Worm (Caenorhabditis elegans) whole organism, L2 larva: ENCODE measurements around the gene arp-11.
A peak's percentile ranks its signal among the peaks of the same experiment; 100 is the strongest.

ENCODE experiments used
- C34F6.9 ChIP-seq: fragments of 150-350 bp; optimal IDR thresholded peaks from 2 replicates; lab custom pipeline; 2014; ENCODE audit warnings: missing biosample characterization, missing genetic modification characterization
- F13H6.1 ChIP-seq: sonication (generic microtip); optimal IDR thresholded peaks from 2 replicates; lab custom pipeline; 2016; ENCODE audit warnings: missing genetic modification characterization, missing compliant biosample characterization
- Y55F3AM.14 ChIP-seq: fragments of 200-800 bp; sonication (Bioruptor generic); optimal IDR thresholded peaks from 2 replicates; lab custom pipeline; 2018; ENCODE audit warnings: mild to moderate bottlenecking, missing genetic modification characterization, missing compliant biosample characterization
- ZK546.5 ChIP-seq: sonication (generic microtip); optimal IDR thresholded peaks from 2 replicates; lab custom pipeline; 2017; ENCODE audit warnings: missing biosample characterization, missing genetic modification characterization
- alr-1 ChIP-seq: fragments of 150-350 bp; optimal IDR thresholded peaks from 2 replicates; lab custom pipeline; 2014; ENCODE audit warnings: missing biosample characterization, missing genetic modification characterization
- aly-2 ChIP-seq: fragments of 150-350 bp; optimal IDR thresholded peaks from 2 replicates; lab custom pipeline; 2014; ENCODE audit warnings: missing biosample characterization, missing genetic modification characterization
- ama-1 ChIP-seq: fragments of 150-350 bp; optimal IDR thresholded peaks from 2 replicates; lab custom pipeline; 2018; ENCODE audit warnings: inconsistent platforms
- blmp-1 ChIP-seq: sonication (generic microtip); optimal IDR thresholded peaks from 2 replicates; lab custom pipeline; 2017; ENCODE audit warnings: missing genetic modification characterization, mild to moderate bottlenecking, missing compliant biosample characterization, antibody characterized with exemption, moderate library complexity; ENCODE audit not compliant: insufficient read depth
- ceh-16 ChIP-seq: fragments of 150-350 bp; optimal IDR thresholded peaks from 2 replicates; lab custom pipeline; 2014; ENCODE audit warnings: missing biosample characterization, missing genetic modification characterization
- crh-2 ChIP-seq: sonication (generic microtip); optimal IDR thresholded peaks from 2 replicates; lab custom pipeline; 2017; ENCODE audit warnings: missing biosample characterization, missing genetic modification characterization
- dmd-4 ChIP-seq: sonication (generic microtip); optimal IDR thresholded peaks from 2 replicates; lab custom pipeline; 2017; ENCODE audit warnings: missing biosample characterization, missing genetic modification characterization
- egl-27 ChIP-seq: sonication (generic microtip); optimal IDR thresholded peaks from 3 replicates; lab custom pipeline; 2017; ENCODE audit warnings: missing biosample characterization, missing genetic modification reagents, missing genetic modification characterization
- elt-1 ChIP-seq: fragments of 150-350 bp; optimal IDR thresholded peaks from 2 replicates; lab custom pipeline; 2014; ENCODE audit warnings: missing biosample characterization, missing genetic modification characterization
- elt-3 ChIP-seq: sonication (generic microtip); optimal IDR thresholded peaks from 2 replicates; lab custom pipeline; 2017; ENCODE audit warnings: missing biosample characterization, missing genetic modification characterization
- lin-13 ChIP-seq: fragments of 150-350 bp; optimal IDR thresholded peaks from 2 replicates; lab custom pipeline; 2014; ENCODE audit warnings: missing biosample characterization, missing genetic modification reagents, missing genetic modification characterization
- lsy-2 ChIP-seq, 2 experiments: fragments of 150-350 bp in 1 of 2; sonication (generic microtip) in 1 of 2; optimal IDR thresholded peaks; 2 replicates each; lab custom pipeline; 2014 to 2017; ENCODE audit warnings: missing biosample characterization in 2 of 2, missing genetic modification characterization in 2 of 2
- mab-5 ChIP-seq: fragments of 150-350 bp; optimal IDR thresholded peaks from 2 replicates; lab custom pipeline; 2014; ENCODE audit warnings: missing biosample characterization, missing genetic modification characterization
- mbf-1 ChIP-seq: sonication (generic microtip); optimal IDR thresholded peaks from 2 replicates; lab custom pipeline; 2017; ENCODE audit warnings: missing biosample characterization, missing genetic modification characterization
- nhr-10 ChIP-seq: sonication (generic microtip); optimal IDR thresholded peaks from 2 replicates; lab custom pipeline; 2017; ENCODE audit warnings: missing biosample characterization, missing genetic modification characterization
- nhr-11 ChIP-seq: fragments of 150-350 bp; optimal IDR thresholded peaks from 2 replicates; lab custom pipeline; 2014; ENCODE audit warnings: missing biosample characterization, missing genetic modification characterization
- nhr-12 ChIP-seq: fragments of 150-350 bp; optimal IDR thresholded peaks from 2 replicates; lab custom pipeline; 2014; ENCODE audit warnings: missing biosample characterization, missing genetic modification characterization
- nhr-129 ChIP-seq: fragments of 150-350 bp; optimal IDR thresholded peaks from 2 replicates; lab custom pipeline; 2014; ENCODE audit warnings: missing biosample characterization, missing genetic modification characterization
- nhr-237 ChIP-seq: fragments of 150-350 bp; optimal IDR thresholded peaks from 2 replicates; lab custom pipeline; 2014; ENCODE audit warnings: missing biosample characterization, missing genetic modification characterization
- nhr-25 ChIP-seq: fragments of 150-350 bp; sonication (generic microtip); optimal IDR thresholded peaks from 3 replicates; lab custom pipeline; 2014; ENCODE audit warnings: missing biosample characterization, missing genetic modification characterization
- nhr-6 ChIP-seq: fragments of 150-350 bp; optimal IDR thresholded peaks from 2 replicates; lab custom pipeline; 2014; ENCODE audit warnings: missing biosample characterization, missing genetic modification characterization
- nhr-77 ChIP-seq: fragments of 150-350 bp; optimal IDR thresholded peaks from 2 replicates; lab custom pipeline; 2014; ENCODE audit warnings: missing biosample characterization, missing genetic modification characterization
- peb-1 ChIP-seq: fragments of 150-350 bp; optimal IDR thresholded peaks from 2 replicates; lab custom pipeline; 2014; ENCODE audit warnings: missing biosample characterization, missing genetic modification characterization
- sem-4 ChIP-seq: fragments of 150-350 bp; optimal IDR thresholded peaks from 2 replicates; lab custom pipeline; 2014; ENCODE audit warnings: missing biosample characterization, missing genetic modification reagents, missing genetic modification characterization
- sma-3 ChIP-seq: sonication (generic microtip); optimal IDR thresholded peaks from 2 replicates; lab custom pipeline; 2016; ENCODE audit warnings: missing genetic modification reagents, missing genetic modification characterization, missing compliant biosample characterization
- sma-9 ChIP-seq, 2 experiments: fragments of 150-350 bp in 1 of 2; sonication (generic microtip) in 1 of 2; optimal IDR thresholded peaks; 2 replicates each; lab custom pipeline; 2014 to 2016; ENCODE audit warnings: missing genetic modification characterization in 2 of 2, mild to moderate bottlenecking in 1 of 2, missing biosample characterization in 1 of 2, missing compliant biosample characterization in 1 of 2, missing genetic modification reagents in 1 of 2, moderate library complexity in 1 of 2
- unc-39 ChIP-seq: fragments of 150-350 bp; optimal IDR thresholded peaks from 2 replicates; lab custom pipeline; 2014; ENCODE audit warnings: missing biosample characterization, missing genetic modification characterization
- unc-55 ChIP-seq: fragments of 150-350 bp; sonication (generic microtip); optimal IDR thresholded peaks from 3 replicates; lab custom pipeline; 2014; ENCODE audit warnings: missing biosample characterization, missing genetic modification reagents, missing genetic modification characterization
- zag-1 ChIP-seq: fragments of 150-350 bp; optimal IDR thresholded peaks from 2 replicates; lab custom pipeline; 2014; ENCODE audit warnings: missing biosample characterization, missing genetic modification characterization
- ztf-1 ChIP-seq: fragments of 200-800 bp; sonication (Bioruptor generic); conservative IDR thresholded peaks from 2 replicates; pipeline ENCODE4 v1.3.6; 2022; ENCODE audit warnings: missing genetic modification characterization, missing compliant biosample characterization
- ztf-11 ChIP-seq: sonication (generic microtip); optimal IDR thresholded peaks from 2 replicates; lab custom pipeline; 2017; ENCODE audit warnings: missing biosample characterization, missing genetic modification characterization
- ztf-4 ChIP-seq: fragments of 150-350 bp; optimal IDR thresholded peaks from 2 replicates; lab custom pipeline; 2014; ENCODE audit warnings: missing biosample characterization, missing genetic modification characterization

arp-11 gene

DNA sequence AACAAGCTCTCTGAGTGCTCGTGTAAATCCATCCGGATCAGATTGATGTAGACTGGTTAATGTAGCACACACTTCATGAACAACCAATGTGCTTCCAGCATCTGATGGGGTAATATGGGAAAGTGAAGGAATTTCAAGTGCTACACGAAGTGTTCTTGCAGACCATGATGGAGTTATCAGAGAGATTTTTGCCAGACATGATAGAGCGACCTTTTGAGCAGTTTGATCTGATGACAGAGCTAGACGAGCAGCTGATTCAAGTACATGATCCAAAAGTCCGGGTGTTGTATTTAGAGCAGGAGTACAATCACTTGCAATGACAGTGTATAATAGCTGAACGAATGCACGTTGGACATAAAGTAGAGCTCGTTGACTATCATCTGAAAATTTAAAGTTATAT, 15.8 kb upstream of the arp-11 start:
- no peak for TF ChIP-seq elt-3 (tag; lab: Kevin White, UChicago)
- TF ChIP-seq nhr-12 (tag; lab: Kevin White, UChicago), result no peak
- TF ChIP-seq, all 48 proteins: peak for 0

DNA sequence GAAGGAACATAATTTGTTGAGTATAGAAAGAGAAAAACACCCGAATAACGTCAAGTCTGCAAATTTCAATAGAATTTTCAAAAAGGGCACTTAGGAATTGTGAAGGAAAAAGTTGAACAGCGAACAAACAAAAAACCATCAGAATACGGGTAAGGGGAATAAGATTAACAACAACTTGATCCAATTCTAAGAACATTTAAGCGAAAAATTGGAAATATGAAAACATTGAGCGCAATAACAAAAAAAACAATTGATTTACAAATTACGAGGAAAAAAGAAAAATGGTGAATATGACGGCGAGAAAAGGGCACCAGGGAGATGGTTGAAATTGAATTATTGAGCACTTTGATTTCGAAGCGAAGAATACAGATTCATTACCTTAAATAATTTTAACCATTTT, 14.8 kb upstream of the arp-11 start:
- TF ChIP-seq blmp-1 (tag; lab: Kevin White, UChicago) (no peak), ZK546.5 (no peak), ceh-16 (tag; lab: Kevin White, UChicago) (no peak), nhr-237 (no peak), unc-39 (tag; lab: Kevin White, UChicago) (no peak), aly-2 (tag; lab: Kevin White, UChicago) (no peak), ztf-4 (tag; lab: Kevin White, UChicago) (no peak), alr-1 (no peak), zag-1 (no peak), lsy-2 (tag; optimal IDR thresholded peaks at IDR 0.05; lab: Kevin White, UChicago) (no peak), ztf-1 (no peak)

DNA sequence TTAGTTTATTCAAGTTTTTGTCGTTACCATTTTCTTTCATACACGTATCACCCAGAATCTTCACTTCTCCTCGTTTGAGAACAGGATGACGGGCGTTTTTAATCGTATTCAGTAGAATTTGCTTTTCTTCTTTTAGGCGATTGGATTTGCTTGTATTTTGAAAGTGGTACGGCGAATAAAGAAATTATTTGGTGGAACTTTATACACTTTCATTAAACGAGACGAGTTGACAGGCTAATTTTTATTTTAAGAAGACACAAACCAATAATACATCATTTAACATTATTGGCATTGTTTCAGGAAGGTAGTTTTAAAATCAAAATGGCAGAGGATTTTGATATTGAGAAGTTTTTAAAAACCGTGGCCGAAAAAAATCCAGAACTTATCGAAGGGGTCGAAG, 12.9 kb upstream of the arp-11 start, which contains the start of gene C49H3.4:
Gene C49H3.4, plus strand, starts transcription at position 301 of the 400 bp plus-strand sequence.
- TF ChIP-seq mab-5 (tag; lab: Kevin White, UChicago) (no peak), ztf-4 (tag; lab: Kevin White, UChicago) (no peak), lsy-2 (tag; optimal IDR thresholded peaks at IDR 0.05; lab: Kevin White, UChicago) (no peak), alr-1 (no peak), mbf-1 (no peak), nhr-6 (tag; lab: Kevin White, UChicago) (no peak), nhr-237 (no peak), sma-9 (GFP tag; optimal IDR thresholded peaks at IDR 0.05; lab: Kevin White, UChicago) (no peak), sma-9 (tag; optimal IDR thresholded peaks at IDR 0.05; lab: Kevin White, UChicago) (no peak), nhr-77 (tag; lab: Kevin White, UChicago) (no peak), zag-1 (no peak), sma-3 (GFP tag; lab: Kevin White, UChicago) (no peak)

DNA sequence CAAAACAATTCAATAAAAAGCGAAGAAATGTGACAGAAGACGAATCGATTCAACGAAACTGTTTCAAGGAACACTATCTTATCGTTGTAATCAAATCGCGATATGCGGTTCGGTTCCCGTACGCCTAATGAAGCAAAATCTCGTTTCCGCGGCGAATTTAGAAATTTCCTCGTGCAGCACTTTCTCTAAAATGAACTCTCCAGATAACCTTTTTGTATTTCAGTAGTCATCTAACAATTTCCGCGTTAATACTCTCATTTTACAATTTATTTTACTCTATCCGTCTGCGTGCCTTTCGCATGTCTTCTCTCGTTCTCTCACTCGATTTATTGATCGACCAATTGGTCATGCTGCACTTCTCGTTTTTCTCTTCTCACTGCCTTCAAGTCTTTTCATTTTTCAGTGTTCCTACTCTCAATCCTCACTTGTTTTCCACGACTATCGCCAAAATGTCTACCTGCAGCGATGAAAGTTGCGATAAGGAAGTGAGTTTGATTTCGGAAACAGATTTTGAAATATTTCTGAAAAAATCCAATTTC, 8.2 kb upstream of the arp-11 start, which contains the start of the genes npp-27 and ntl-4:
Gene npp-27, minus strand, starts transcription at position 51 of the 539 bp plus-strand sequence.
Gene ntl-4, plus strand, starts transcription at position 379 of the 539 bp plus-strand sequence.
- TF ChIP-seq mbf-1, result no peak
- TF ChIP-seq C34F6.9 (tag; lab: Kevin White, UChicago), result peak; percentile 72
- TF ChIP-seq F13H6.1 (tag; lab: Kevin White, UChicago), result peak; percentile 13
- TF ChIP-seq lin-13 (GFP tag; lab: Kevin White, UChicago), result peak; percentile 22
- TF ChIP-seq sma-9 (GFP tag; optimal IDR thresholded peaks at IDR 0.05; lab: Kevin White, UChicago), result peak; percentile 26
- no peak for TF ChIP-seq sma-9 (tag; optimal IDR thresholded peaks at IDR 0.05; lab: Kevin White, UChicago)
- no peak for TF ChIP-seq peb-1
- TF ChIP-seq unc-39 (tag; lab: Kevin White, UChicago), result no peak
- no peak for TF ChIP-seq elt-1 (tag; lab: Kevin White, UChicago)
- no peak for TF ChIP-seq Y55F3AM.14
- TF ChIP-seq nhr-25 (tag; lab: Kevin White, UChicago), result peak; percentile 3
- peak; percentile 41 for TF ChIP-seq unc-55 (GFP tag; lab: Kevin White, UChicago)
- TF ChIP-seq nhr-11 (tag; lab: Kevin White, UChicago), result no peak
- no peak for TF ChIP-seq sma-3 (GFP tag; lab: Kevin White, UChicago)
- peak; percentile 30 for TF ChIP-seq nhr-129 (tag; lab: Kevin White, UChicago)
- TF ChIP-seq egl-27, result no peak
- TF ChIP-seq nhr-12 (tag; lab: Kevin White, UChicago), result no peak
- TF ChIP-seq ama-1 (lab: Kevin White, UChicago), result peak; percentile 29
- peak; percentile 50 for TF ChIP-seq crh-2 (tag; lab: Kevin White, UChicago)
- no peak for TF ChIP-seq ZK546.5
- peak; percentile 16 for TF ChIP-seq ztf-4 (tag; lab: Kevin White, UChicago)
- peak in 1 of 2 experiments; percentile 38 for TF ChIP-seq lsy-2 (tag; optimal IDR thresholded peaks at IDR 0.05; lab: Kevin White, UChicago)
- no peak for TF ChIP-seq blmp-1 (tag; lab: Kevin White, UChicago)

DNA sequence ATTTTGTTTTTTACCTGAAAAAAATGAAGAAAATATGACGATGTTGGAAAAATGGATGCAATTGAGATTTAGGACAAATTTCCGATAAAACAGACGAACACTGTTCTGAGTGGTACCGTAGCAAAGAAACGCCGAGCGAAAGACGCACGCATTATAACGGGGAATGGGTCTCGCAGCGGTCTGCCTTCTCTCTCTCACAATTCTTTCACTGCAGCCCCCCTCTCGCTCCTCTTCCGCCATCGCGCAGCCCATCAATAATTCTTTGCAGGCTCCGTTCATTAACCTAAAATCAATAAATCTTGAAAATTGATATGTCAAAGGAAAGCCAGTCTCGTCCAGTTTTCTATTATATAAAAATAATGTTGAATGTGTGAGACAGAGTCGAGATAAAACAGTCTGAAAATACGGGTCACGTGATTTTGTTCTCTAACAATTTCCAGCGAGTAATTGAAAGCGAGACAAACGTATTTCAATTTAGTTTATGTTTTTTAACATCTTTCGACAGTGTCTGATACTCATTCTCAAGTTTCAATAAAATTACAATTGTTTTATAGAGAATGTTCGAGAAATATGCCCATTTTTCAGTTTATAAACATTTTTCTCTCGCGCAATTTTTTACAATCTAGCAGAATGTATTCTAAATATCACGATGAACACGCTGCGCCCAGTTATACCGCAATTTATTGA, 7.5 kb upstream of the arp-11 start:
- TF ChIP-seq ztf-11, result no peak
- TF ChIP-seq ama-1 (lab: Kevin White, UChicago), result peak; percentile 34
- peak; percentile 31 for TF ChIP-seq unc-55 (GFP tag; lab: Kevin White, UChicago)
- no peak for TF ChIP-seq lin-13 (GFP tag; lab: Kevin White, UChicago)
- peak; percentile 42 for TF ChIP-seq C34F6.9 (tag; lab: Kevin White, UChicago)
- TF ChIP-seq alr-1, result no peak
- peak in 1 of 2 experiments; percentile 57 for TF ChIP-seq lsy-2 (tag; optimal IDR thresholded peaks at IDR 0.05; lab: Kevin White, UChicago)
- TF ChIP-seq nhr-10 (tag; lab: Kevin White, UChicago), result no peak
- no peak for TF ChIP-seq sem-4 (tag; lab: Kevin White, UChicago)
- TF ChIP-seq peb-1, result no peak
- TF ChIP-seq dmd-4 (tag; lab: Kevin White, UChicago), result no peak
- no peak for TF ChIP-seq ceh-16 (tag; lab: Kevin White, UChicago)
- no peak for TF ChIP-seq sma-9 (GFP tag; optimal IDR thresholded peaks at IDR 0.05; lab: Kevin White, UChicago)
- no peak for TF ChIP-seq sma-9 (tag; optimal IDR thresholded peaks at IDR 0.05; lab: Kevin White, UChicago)
- no peak for TF ChIP-seq elt-1 (tag; lab: Kevin White, UChicago)
- no peak for TF ChIP-seq Y55F3AM.14
- no peak for TF ChIP-seq nhr-25 (tag; lab: Kevin White, UChicago)
